Worm (Caenorhabditis elegans) whole organism, L4 larva: ENCODE results near the gene zipt-2.1.
"Not testable (repeated sequence)": the region's sequence is repeated elsewhere in the genome, so short reads cannot be mapped to it uniquely, and the experiment has no call there.

ENCODE experiments used
- F26F4.8 ChIP-seq: fragments of 200-800 bp; sonication (Bioruptor generic); conservative IDR thresholded peaks from 2 replicates; pipeline ENCODE4 v1.3.6; 2022; ENCODE audit warnings: missing genetic modification characterization, missing compliant biosample characterization
- T26A8.4 ChIP-seq: fragments of 200-800 bp; sonication (Bioruptor generic); IDR thresholded peaks from 2 replicates; pipeline ENCODE4 v1.3.6; 2022; ENCODE audit warnings: missing genetic modification characterization, missing compliant biosample characterization
- Y48G9A.11 ChIP-seq: fragments of 200-800 bp; sonication (Bioruptor generic); IDR thresholded peaks from 2 replicates; pipeline ENCODE4 v1.3.6; 2022; ENCODE audit warnings: missing genetic modification reagents, missing genetic modification characterization, missing compliant biosample characterization
- ZK546.5 ChIP-seq, 2 experiments: sonication (generic microtip); optimal IDR thresholded peaks; 2 replicates each; lab custom pipeline; 2017; ENCODE audit warnings: missing biosample characterization in 2 of 2, missing genetic modification characterization in 2 of 2
- aha-1 ChIP-seq: fragments of 150-350 bp; peaks from one replicate; lab custom pipeline; 2014; ENCODE audit warnings: missing biosample characterization, missing genetic modification characterization
- ceh-20 ChIP-seq: fragments of 200-800 bp; sonication (Bioruptor generic); IDR thresholded peaks from 2 replicates; pipeline ENCODE4 v1.3.6; 2022; ENCODE audit warnings: missing genetic modification reagents, missing genetic modification characterization, missing compliant biosample characterization
- ceh-28 ChIP-seq: fragments of 150-350 bp; optimal IDR thresholded peaks from 2 replicates; lab custom pipeline; 2014; ENCODE audit warnings: missing biosample characterization, missing genetic modification reagents, missing genetic modification characterization
- ceh-82 ChIP-seq: sonication (generic microtip); optimal IDR thresholded peaks from 2 replicates; lab custom pipeline; 2017; ENCODE audit warnings: missing biosample characterization, missing genetic modification characterization
- cey-2 ChIP-seq: sonication (generic microtip); optimal IDR thresholded peaks from 3 replicates; lab custom pipeline; 2017; ENCODE audit warnings: missing genetic modification characterization, mild to moderate bottlenecking, missing compliant biosample characterization, antibody characterized with exemption, borderline replicate concordance; ENCODE audit not compliant: insufficient read depth
- fkh-10 ChIP-seq: fragments of 150-350 bp; optimal IDR thresholded peaks from 2 replicates; lab custom pipeline; 2014; ENCODE audit warnings: missing biosample characterization, missing genetic modification reagents, missing genetic modification characterization
- jun-1 ChIP-seq: fragments of 150-350 bp; optimal IDR thresholded peaks from 2 replicates; lab custom pipeline; 2014; ENCODE audit warnings: missing biosample characterization, missing genetic modification reagents, missing genetic modification characterization
- lim-7 ChIP-seq: fragments of 200-800 bp; sonication (Bioruptor generic); IDR thresholded peaks from 2 replicates; pipeline ENCODE4 v1.3.6; 2022; ENCODE audit warnings: missing genetic modification characterization, missing compliant biosample characterization
- lin-13 ChIP-seq: fragments of 150-350 bp; optimal IDR thresholded peaks from 2 replicates; lab custom pipeline; 2014; ENCODE audit warnings: missing biosample characterization, missing genetic modification reagents, missing genetic modification characterization
- lin-38 ChIP-seq: fragments of 200-800 bp; sonication (Bioruptor generic); IDR thresholded peaks from 2 replicates; pipeline ENCODE4 v1.3.6; 2022; ENCODE audit warnings: missing genetic modification reagents, missing genetic modification characterization, missing compliant biosample characterization
- lir-3 ChIP-seq: sonication (generic microtip); optimal IDR thresholded peaks from 2 replicates; lab custom pipeline; 2016; ENCODE audit warnings: mild to moderate bottlenecking, missing genetic modification characterization, missing compliant biosample characterization
- madf-5 ChIP-seq, 2 experiments: fragments of 200-800 bp; sonication (Bioruptor generic); IDR thresholded peaks; 2 replicates each; pipeline ENCODE4 v1.3.6; 2022; ENCODE audit warnings: missing compliant biosample characterization in 2 of 2, missing genetic modification characterization in 2 of 2
- mdl-1 ChIP-seq, 2 experiments: fragments of 150-350 bp in 1 of 2; sonication (generic microtip) in 1 of 2; optimal IDR thresholded peaks; 2 replicates each; lab custom pipeline; 2014 to 2017; ENCODE audit warnings: missing biosample characterization in 2 of 2, missing genetic modification characterization in 2 of 2
- mes-2 ChIP-seq: sonication (generic microtip); optimal IDR thresholded peaks from 2 replicates; lab custom pipeline; 2016; ENCODE audit warnings: missing genotype, mild to moderate bottlenecking, missing genetic modification characterization, missing compliant biosample characterization; ENCODE audit not compliant: poor library complexity, severe bottlenecking
- nhr-102 ChIP-seq: sonication (generic microtip); optimal IDR thresholded peaks from 2 replicates; lab custom pipeline; 2016; ENCODE audit warnings: mild to moderate bottlenecking, missing genetic modification characterization, moderate library complexity, missing compliant biosample characterization
- nhr-111 ChIP-seq: fragments of 200-800 bp; sonication (Bioruptor generic); optimal IDR thresholded peaks from 2 replicates; lab custom pipeline; 2018; ENCODE audit warnings: mild to moderate bottlenecking, missing genetic modification characterization, missing compliant biosample characterization
- nhr-237 ChIP-seq: sonication (generic microtip); optimal IDR thresholded peaks from 2 replicates; lab custom pipeline; 2017; ENCODE audit warnings: missing biosample characterization, missing genetic modification characterization
- nhr-25 ChIP-seq: sonication (generic microtip); optimal IDR thresholded peaks from 2 replicates; lab custom pipeline; 2017; ENCODE audit warnings: missing genetic modification characterization, mild to moderate bottlenecking, missing compliant biosample characterization, antibody characterized with exemption, moderate library complexity, borderline replicate concordance; ENCODE audit not compliant: insufficient read depth
- nhr-48 ChIP-seq: sonication (generic microtip); optimal IDR thresholded peaks from 2 replicates; lab custom pipeline; 2016; ENCODE audit warnings: mild to moderate bottlenecking, missing genetic modification characterization, missing compliant biosample characterization
- rbr-2 ChIP-seq: sonication (generic microtip); optimal IDR thresholded peaks from 2 replicates; lab custom pipeline; 2016; ENCODE audit warnings: missing genotype, missing genetic modification characterization, missing compliant biosample characterization
- sdz-12 ChIP-seq: fragments of 200-800 bp; sonication (Bioruptor generic); optimal IDR thresholded peaks from 2 replicates; lab custom pipeline; 2018; ENCODE audit warnings: mild to moderate bottlenecking, missing genetic modification characterization, missing compliant biosample characterization
- skn-1 ChIP-seq: fragments of 150-350 bp; optimal IDR thresholded peaks from 2 replicates; lab custom pipeline; 2014; ENCODE audit warnings: missing biosample characterization, missing genetic modification characterization
- spr-1 ChIP-seq: sonication (generic microtip); optimal IDR thresholded peaks from 2 replicates; lab custom pipeline; 2016; ENCODE audit warnings: mild to moderate bottlenecking, missing genetic modification characterization, missing compliant biosample characterization
- tag-97 ChIP-seq: fragments of 200-800 bp; sonication (Bioruptor generic); IDR thresholded peaks from 2 replicates; pipeline ENCODE4 v1.3.6; 2022; ENCODE audit warnings: missing genetic modification characterization, missing compliant biosample characterization
- unc-130 ChIP-seq: sonication (generic microtip); optimal IDR thresholded peaks from 2 replicates; lab custom pipeline; 2016; ENCODE audit warnings: missing genetic modification reagents, missing genetic modification characterization, missing compliant biosample characterization
- unc-39 ChIP-seq: sonication (generic microtip); optimal IDR thresholded peaks from 2 replicates; lab custom pipeline; 2017; ENCODE audit warnings: missing biosample characterization, missing genetic modification characterization
- zip-11 ChIP-seq: fragments of 200-800 bp; sonication (Bioruptor generic); IDR thresholded peaks from 2 replicates; pipeline ENCODE4 v1.3.6; 2022; ENCODE audit warnings: missing genetic modification characterization, missing compliant biosample characterization
- zip-2 ChIP-seq: fragments of 150-350 bp; optimal IDR thresholded peaks from 2 replicates; lab custom pipeline; 2014; ENCODE audit warnings: missing biosample characterization, missing genetic modification characterization

Gene zipt-2.1

ce11 chrIV:10799354-10799753 lies at the start of gene zipt-2.1:
Gene zipt-2.1, plus strand, starts transcription at chrIV:10799654.
- TF ChIP-seq tag-97 (GFP tag; lab: Robert Waterston, UW), result no peak
- TF ChIP-seq lim-7 (GFP tag; lab: Robert Waterston, UW), result no peak
- TF ChIP-seq aha-1 (tag; lab: Kevin White, UChicago), result peak; percentile 67
- TF ChIP-seq, all 104 proteins: peak for 1

ce11 chrIV:10750041-10750440 lies 49.4 kb upstream of the zipt-2.1 start, which contains the start of gene T25B9.1:
Gene T25B9.1, minus strand, starts transcription at chrIV:10750141.
- TF ChIP-seq ceh-20 (GFP tag; lab: Robert Waterston, UW) (no peak), rbr-2 (tag; lab: Kevin White, UChicago) (no peak), sdz-12 (no peak), cey-2 (tag; lab: Kevin White, UChicago) (no peak)

- TF ChIP-seq unc-130 (GFP tag; lab: Kevin White, UChicago); nhr-111 (GFP tag; lab: Kevin White, UChicago); mdl-1 (tag; optimal IDR thresholded peaks at IDR 0.05; lab: Kevin White, UChicago): not testable (repeated sequence)
Measured at ce11 chrIV:10751740-10752139, 47.7 kb upstream of the zipt-2.1 start, which contains the start of gene T25B9.2. Gene T25B9.2, minus strand, starts transcription at chrIV:10751840.

- no peak for TF ChIP-seq nhr-25 (tag; lab: Kevin White, UChicago)
- no peak for TF ChIP-seq fkh-10
- TF ChIP-seq nhr-111 (GFP tag; lab: Kevin White, UChicago), result no peak
- TF ChIP-seq nhr-48, result no peak
- no peak for TF ChIP-seq spr-1 (tag; lab: Kevin White, UChicago)
- TF ChIP-seq ZK546.5 (tag; optimal IDR thresholded peaks at IDR 0.05; lab: Kevin White, UChicago), result no peak
- TF ChIP-seq lir-3 (tag; lab: Kevin White, UChicago), result no peak
- no peak for TF ChIP-seq madf-5 (GFP tag; IDR thresholded peaks at IDR 0.05; lab: Robert Waterston, UW)
- no peak for TF ChIP-seq F26F4.8
- TF ChIP-seq unc-39 (tag; lab: Kevin White, UChicago), result no peak
Measured at ce11 chrIV:10754685-10755084, 44.8 kb upstream of the zipt-2.1 start, which contains the start of gene T25B9.5. Gene T25B9.5, minus strand, starts transcription at chrIV:10754785.

- TF ChIP-seq Y48G9A.11 (GFP tag; lab: Robert Waterston, UW) (no peak), ceh-82 (tag; lab: Kevin White, UChicago) (no peak), lin-38 (GFP tag; lab: Robert Waterston, UW) (no peak), T26A8.4 (no peak), nhr-237 (no peak), nhr-102 (tag; lab: Kevin White, UChicago) (no peak), zip-11 (GFP tag; lab: Robert Waterston, UW) (no peak), madf-5 (GFP tag; IDR thresholded peaks at IDR 0.05; lab: Robert Waterston, UW) (no peak), ceh-28 (tag; lab: Kevin White, UChicago) (no peak), zip-2 (no peak), skn-1 (tag; lab: Kevin White, UChicago) (no peak), mes-2 (tag; lab: Kevin White, UChicago) (no peak), aha-1 (tag; lab: Kevin White, UChicago) (no peak), lin-13 (GFP tag; lab: Kevin White, UChicago) (no peak), jun-1 (no peak)
Measured at ce11 chrIV:10757616-10758193, 41.7 kb upstream of the zipt-2.1 start, which contains the start of the genes T25B9.4 and T25B9.6. Gene T25B9.4, minus strand, starts transcription at chrIV:10757716. Gene T25B9.6, plus strand, starts transcription at chrIV:10758143.
